Worm (Caenorhabditis elegans) whole organism, midembryonic: ENCODE measurements around the gene F49C12.3.

Experiments used
- T22C8.4 ChIP-seq: fragments of 200-800 bp; sonication (Bioruptor generic); IDR thresholded peaks from 2 replicates; pipeline ENCODE4 v1.3.6; 2022; ENCODE audit warnings: missing genetic modification characterization, missing compliant biosample characterization
- cog-1 ChIP-seq: sonication (generic microtip); optimal IDR thresholded peaks from 2 replicates; lab custom pipeline; 2016; ENCODE audit warnings: missing genetic modification characterization, missing compliant biosample characterization
- flt-1 ChIP-seq: fragments of 200-800 bp; sonication (Bioruptor generic); IDR thresholded peaks from 2 replicates; pipeline ENCODE4 v1.3.6; 2022; ENCODE audit warnings: missing genetic modification characterization, missing compliant biosample characterization
- klf-2 ChIP-seq: fragments of 200-800 bp; sonication (Bioruptor generic); conservative IDR thresholded peaks from 2 replicates; pipeline ENCODE4 v1.3.6; 2022; ENCODE audit warnings: missing genetic modification reagents, missing genetic modification characterization, missing compliant biosample characterization
- med-1 ChIP-seq: sonication (generic microtip); optimal IDR thresholded peaks from 2 replicates; lab custom pipeline; 2017; ENCODE audit warnings: missing genetic modification characterization, mild to moderate bottlenecking, missing compliant biosample characterization, antibody characterized with exemption, missing genetic modification reagents; ENCODE audit not compliant: insufficient read depth
- ref-1 ChIP-seq: fragments of 200-800 bp; sonication (Bioruptor generic); conservative IDR thresholded peaks from 2 replicates; pipeline ENCODE4 v1.3.6; 2022; ENCODE audit warnings: missing genetic modification reagents, missing genetic modification characterization, missing compliant biosample characterization
- tab-1 ChIP-seq: fragments of 200-800 bp; sonication (Bioruptor generic); IDR thresholded peaks from 2 replicates; pipeline ENCODE4 v1.3.6; 2022; ENCODE audit warnings: missing genetic modification characterization, missing compliant biosample characterization
- ztf-23 ChIP-seq: fragments of 200-800 bp; sonication (Bioruptor generic); IDR thresholded peaks from 2 replicates; pipeline ENCODE4 v1.3.6; 2022; ENCODE audit warnings: missing genetic modification reagents, missing genetic modification characterization, missing compliant biosample characterization
- ztf-29 ChIP-seq: fragments of 200-800 bp; sonication (Bioruptor generic); IDR thresholded peaks from 2 replicates; pipeline ENCODE4 v1.3.6; 2022; ENCODE audit warnings: missing genetic modification reagents, missing genetic modification characterization, missing compliant biosample characterization

ce11 chrIV:9296285-9296684, 3.9 kb upstream of the F49C12.3 start, which contains the start of gene F49C12.1:
- TF ChIP-seq T22C8.4 (GFP tag; lab: Robert Waterston, UW): no peak
- TF ChIP-seq flt-1 (GFP tag; lab: Robert Waterston, UW): no peak
- no peak for TF ChIP-seq ztf-23
- no peak for TF ChIP-seq ztf-29 (GFP tag; lab: Robert Waterston, UW)
- TF ChIP-seq tab-1 (GFP tag; lab: Robert Waterston, UW): no peak
- TF ChIP-seq cog-1: no peak
- no peak for TF ChIP-seq med-1 (GFP tag; lab: Kevin White, UChicago)
- no peak for TF ChIP-seq klf-2
- TF ChIP-seq ref-1 (GFP tag; lab: Robert Waterston, UW): no peak
